2 worm cellular contexts compared by ENCODE assay signal in the genomic region with DNA sequence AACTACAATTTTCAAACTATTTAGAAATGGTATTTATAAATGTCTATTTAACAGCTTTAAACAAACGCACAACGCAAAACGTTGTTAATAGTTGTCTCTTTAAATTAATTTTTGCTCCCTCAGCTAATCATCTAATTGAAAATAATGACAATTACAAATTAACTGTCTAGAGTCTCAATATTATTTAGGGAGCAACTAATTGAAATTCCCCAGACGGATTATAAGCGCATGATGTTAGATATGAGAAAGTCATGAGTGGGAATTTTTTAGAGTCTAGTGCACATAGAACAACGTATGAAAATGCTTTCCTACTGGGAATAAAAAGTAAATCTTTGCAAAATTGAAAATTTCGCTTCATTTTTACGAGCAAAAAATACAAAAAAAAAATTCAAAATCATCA.
A peak's percentile ranks its signal among the peaks of the same experiment; 100 is the strongest.
TF ChIP-seq lines count a peak whose summit lies in the region.

No protein-coding gene starts in this region.

TF ChIP-seq in whole organism, L1 larva, 84 proteins besides CTCF, POLR2A, EP300 and RAD21:
- TF ChIP-seq fkh-8 (tag; optimal IDR thresholded peaks at IDR 0.05; lab: Kevin White, UChicago), result peak; percentile 55
- TF ChIP-seq pqm-1 (tag; optimal IDR thresholded peaks at IDR 0.05; lab: Kevin White, UChicago), result no peak
- peak; percentile 1 for TF ChIP-seq nhr-20 (tag; optimal IDR thresholded peaks at IDR 0.05; lab: Kevin White, UChicago)
- peak; percentile 97 for TF ChIP-seq ceh-8 (GFP tag; optimal IDR thresholded peaks at IDR 0.05; lab: Kevin White, UChicago)
- TF ChIP-seq nhr-71 (tag; optimal IDR thresholded peaks at IDR 0.05; lab: Kevin White, UChicago), result peak; percentile 47
- TF ChIP-seq nhr-47 (tag; optimal IDR thresholded peaks at IDR 0.05; lab: Kevin White, UChicago), result peak; percentile 2
- no peak for TF ChIP-seq skn-1 (tag; optimal IDR thresholded peaks at IDR 0.05; lab: Kevin White, UChicago)
- TF ChIP-seq dpl-1 (GFP tag; optimal IDR thresholded peaks at IDR 0.05; lab: Kevin White, UChicago), result no peak
- peak; percentile 10 for TF ChIP-seq lin-14 (GFP tag; optimal IDR thresholded peaks at IDR 0.05; lab: Kevin White, UChicago)
- no peak for TF ChIP-seq hlh-17 (GFP tag; optimal IDR thresholded peaks at IDR 0.05; lab: Kevin White, UChicago; ENCODE audit: borderline replicate concordance)
- peak; percentile 51 for TF ChIP-seq dsc-1 (tag; optimal IDR thresholded peaks at IDR 0.05; lab: Kevin White, UChicago)
- peak; percentile 7 for TF ChIP-seq ceh-90 (tag; optimal IDR thresholded peaks at IDR 0.05; lab: Kevin White, UChicago)
TF ChIP-seq in whole organism, L1 larva: peak in this region for 8.

TF ChIP-seq in whole organism, L4 larva, 104 proteins besides CTCF, POLR2A, EP300 and RAD21:
- no peak for TF ChIP-seq ZK546.5 (tag; optimal IDR thresholded peaks at IDR 0.05; lab: Kevin White, UChicago)
- no peak for TF ChIP-seq ceh-62 (tag; optimal IDR thresholded peaks at IDR 0.05; lab: Kevin White, UChicago)
- TF ChIP-seq aha-1 (tag; lab: Kevin White, UChicago), result peak; percentile 49
- no peak for TF ChIP-seq php-3 (GFP tag; IDR thresholded peaks at IDR 0.05; lab: Robert Waterston, UW)
- TF ChIP-seq unc-62 (GFP tag; optimal IDR thresholded peaks at IDR 0.05 in 1 of 2; lab: Kevin White, UChicago), result peak in 1 of 2 experiments; percentile 8
- no peak for TF ChIP-seq unc-62 (tag; optimal IDR thresholded peaks at IDR 0.05; lab: Kevin White, UChicago)
- no peak for TF ChIP-seq mxl-2 (GFP tag; conservative IDR thresholded peaks at IDR 0.05; lab: Robert Waterston, UW)
- no peak for TF ChIP-seq cey-2 (tag; optimal IDR thresholded peaks at IDR 0.05; lab: Kevin White, UChicago; ENCODE audit: borderline replicate concordance, insufficient read depth)
- no peak for TF ChIP-seq rbr-2 (tag; optimal IDR thresholded peaks at IDR 0.05; lab: Kevin White, UChicago)
- TF ChIP-seq daf-16 (GFP tag; optimal IDR thresholded peaks at IDR 0.05; lab: Kevin White, UChicago), result no peak
- TF ChIP-seq daf-16 (tag; optimal IDR thresholded peaks at IDR 0.05; lab: Kevin White, UChicago), result no peak
- TF ChIP-seq T20F7.1 (GFP tag; optimal IDR thresholded peaks at IDR 0.05; lab: Kevin White, UChicago), result no peak
- no peak for TF ChIP-seq ceh-44 (GFP tag; IDR thresholded peaks at IDR 0.05; lab: Robert Waterston, UW)
- TF ChIP-seq dve-1 (tag; optimal IDR thresholded peaks at IDR 0.05; lab: Kevin White, UChicago; ENCODE audit: insufficient read depth), result no peak
- no peak for TF ChIP-seq nhr-77 (tag; optimal IDR thresholded peaks at IDR 0.05; lab: Kevin White, UChicago)
- TF ChIP-seq zip-2 (tag; optimal IDR thresholded peaks at IDR 0.05; lab: Kevin White, UChicago), result no peak
- no peak for TF ChIP-seq daf-19 (GFP tag; conservative IDR thresholded peaks at IDR 0.05; lab: Robert Waterston, UW)
- TF ChIP-seq zip-11 (GFP tag; IDR thresholded peaks at IDR 0.05; lab: Robert Waterston, UW), result no peak
